Fruit fly (Drosophila melanogaster): ENCODE data around the gene mus312.

DNA sequence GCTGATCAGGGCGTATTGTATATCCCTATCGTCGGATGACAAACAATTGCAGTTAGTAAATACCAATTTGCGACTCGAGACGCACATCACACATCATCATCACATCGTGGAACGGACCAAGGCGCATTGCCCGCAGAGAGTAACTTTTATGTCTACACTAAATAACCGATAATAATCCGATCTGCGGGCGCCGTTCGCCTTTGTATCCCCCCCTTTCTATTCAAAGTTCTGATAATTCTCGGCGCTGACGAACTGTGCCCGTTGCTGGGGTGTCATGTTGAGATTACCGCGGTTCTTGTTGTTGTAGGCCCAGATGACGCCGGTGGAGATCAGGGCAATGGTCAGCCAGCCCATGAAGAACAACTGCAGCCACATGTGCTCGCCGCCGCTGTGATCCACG is 2.3 kb upstream of the mus312 start:
- TF ChIP-seq psq (optimal IDR thresholded peaks at IDR 0.05) (no peak), Dll (optimal IDR thresholded peaks at IDR 0.05) (no peak), pan (optimal IDR thresholded peaks at IDR 0.05) (no peak), CG8478 (optimal IDR thresholded peaks at IDR 0.05) (no peak)

All from whole organism.